Worm (Caenorhabditis elegans): ENCODE data around the gene Y62H9A.16.

Gene Y62H9A.16

ce11 chrX:11898040-11898439 is 20.1 kb upstream of the Y62H9A.16 start, which contains the start of gene Y62H9A.9:
TSS of gene Y62H9A.9 (minus strand) at chrX:11898140.
- no peak for TF ChIP-seq fos-1 (tag; optimal IDR thresholded peaks at IDR 0.05)
- no peak for TF ChIP-seq tbx-2 (tag; optimal IDR thresholded peaks at IDR 0.05)
- TF ChIP-seq nhr-25 (tag; optimal IDR thresholded peaks at IDR 0.05) = no peak
- no peak for TF ChIP-seq ceh-9 (tag; optimal IDR thresholded peaks at IDR 0.05)
- TF ChIP-seq fkh-10 (GFP tag; optimal IDR thresholded peaks at IDR 0.05) = no peak
- no peak for TF ChIP-seq lsy-12 (tag; optimal IDR thresholded peaks at IDR 0.05)
- no peak for TF ChIP-seq sea-2 (GFP tag; optimal IDR thresholded peaks at IDR 0.05)
- TF ChIP-seq ceh-82 (tag; optimal IDR thresholded peaks at IDR 0.05) = no peak
- TF ChIP-seq ceh-16 (tag; optimal IDR thresholded peaks at IDR 0.05) = no peak
- no peak for TF ChIP-seq nhr-67 (tag; optimal IDR thresholded peaks at IDR 0.05)
- no peak for TF ChIP-seq ama-1 (optimal IDR thresholded peaks at IDR 0.05)
- TF ChIP-seq unc-39 (tag; optimal IDR thresholded peaks at IDR 0.05) = no peak

DNA sequence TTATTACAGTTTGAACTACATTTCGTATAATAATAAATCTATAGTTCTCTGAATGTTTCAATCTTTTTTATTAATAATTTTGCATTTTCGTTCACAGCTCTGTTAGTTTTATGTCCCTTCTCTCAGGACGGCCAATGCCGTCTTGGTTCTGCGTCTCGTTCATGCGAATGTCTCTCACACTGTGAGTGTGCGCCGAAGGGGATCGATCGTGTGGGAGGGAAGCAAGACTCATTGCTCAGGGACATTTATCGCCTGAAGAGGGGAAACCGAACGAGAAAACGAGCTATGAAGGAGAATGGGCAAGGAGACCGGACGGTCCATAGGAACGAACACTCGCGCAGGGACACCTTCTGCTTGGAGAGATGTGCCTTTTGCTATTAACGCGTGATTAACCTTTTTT is 19.1 kb upstream of the Y62H9A.16 start:
- no peak for TF ChIP-seq fkh-10 (GFP tag; optimal IDR thresholded peaks at IDR 0.05)
- peak; percentile 54 for TF ChIP-seq lin-39 (tag; optimal IDR thresholded peaks at IDR 0.05)
- peak; percentile 72 for TF ChIP-seq ceh-28 (tag; optimal IDR thresholded peaks at IDR 0.05)

DNA sequence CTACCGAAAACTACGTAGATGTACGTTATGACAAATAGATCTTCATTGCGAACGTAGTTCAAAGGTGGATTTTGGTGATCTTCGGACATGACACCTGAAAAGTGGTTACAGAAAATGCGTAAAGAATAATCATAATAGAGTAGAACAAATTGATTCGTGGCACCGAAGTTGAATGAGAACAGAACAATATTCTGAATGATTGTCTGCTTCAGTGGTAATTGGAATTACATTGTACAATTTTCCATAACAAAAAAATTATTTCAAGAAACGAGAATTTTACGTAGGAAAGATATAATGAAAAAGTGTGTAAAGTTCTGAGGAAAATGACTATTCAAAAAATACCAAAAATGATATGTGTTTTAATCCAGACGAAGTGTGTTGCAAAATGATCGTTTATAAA is 15.4 kb upstream of the Y62H9A.16 start, which contains the start of gene Y62H9A.10:
Gene Y62H9A.10, minus strand, starts transcription at position 101 of the 400 bp plus-strand sequence.
- TF ChIP-seq nhr-23 (tag; optimal IDR thresholded peaks at IDR 0.05) (no peak), ZK546.5 (tag; optimal IDR thresholded peaks at IDR 0.05) (no peak), nhr-67 (tag; optimal IDR thresholded peaks at IDR 0.05) (no peak)

DNA sequence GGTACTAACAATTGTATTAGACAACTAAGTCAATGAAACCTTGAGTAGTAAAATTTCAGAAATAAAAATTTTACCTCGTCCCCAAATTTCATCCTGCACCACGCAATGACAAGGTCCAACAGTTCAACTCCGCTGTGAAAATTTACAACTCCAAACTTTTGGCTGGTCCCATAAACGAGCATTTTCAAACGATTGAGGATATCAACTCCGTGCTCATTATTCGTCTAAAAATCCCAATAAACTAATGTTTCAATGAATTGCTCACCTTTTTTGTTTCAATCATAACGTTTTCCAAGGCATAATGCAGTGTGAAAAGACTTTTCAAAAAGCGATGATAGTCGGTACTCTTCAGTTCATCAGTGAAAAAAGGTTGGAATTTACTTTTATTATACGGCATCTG is 11.5 kb upstream of the Y62H9A.16 start:
- TF ChIP-seq elt-2 (tag; optimal IDR thresholded peaks at IDR 0.05) (no peak), nhr-77 (tag; optimal IDR thresholded peaks at IDR 0.05) (no peak)

DNA sequence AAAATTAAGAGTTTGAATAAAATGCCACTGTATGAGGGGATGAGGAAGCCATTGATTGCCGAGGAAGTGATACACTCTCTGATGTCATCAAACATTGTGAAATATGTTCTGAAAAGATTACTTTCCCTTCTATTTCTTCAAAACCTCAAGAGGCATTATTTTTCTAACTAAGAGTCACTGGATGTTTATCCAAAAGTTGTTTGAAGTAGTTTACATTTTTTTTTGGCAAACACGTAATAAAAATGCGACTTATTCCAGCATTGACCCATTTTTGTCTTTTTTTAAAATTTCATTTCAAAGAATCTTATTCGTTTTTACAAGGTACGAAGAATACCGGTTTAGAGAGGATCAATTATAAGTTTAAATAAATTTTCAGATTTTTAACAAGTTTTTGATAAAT is 10.8 kb upstream of the Y62H9A.16 start, which contains the start of gene Y62H9A.11:
Gene Y62H9A.11, minus strand, starts transcription at position 101 of the 400 bp plus-strand sequence.
- TF ChIP-seq ceh-28 (tag; optimal IDR thresholded peaks at IDR 0.05) = no peak
- TF ChIP-seq skn-1 (tag; optimal IDR thresholded peaks at IDR 0.05) = no peak

DNA sequence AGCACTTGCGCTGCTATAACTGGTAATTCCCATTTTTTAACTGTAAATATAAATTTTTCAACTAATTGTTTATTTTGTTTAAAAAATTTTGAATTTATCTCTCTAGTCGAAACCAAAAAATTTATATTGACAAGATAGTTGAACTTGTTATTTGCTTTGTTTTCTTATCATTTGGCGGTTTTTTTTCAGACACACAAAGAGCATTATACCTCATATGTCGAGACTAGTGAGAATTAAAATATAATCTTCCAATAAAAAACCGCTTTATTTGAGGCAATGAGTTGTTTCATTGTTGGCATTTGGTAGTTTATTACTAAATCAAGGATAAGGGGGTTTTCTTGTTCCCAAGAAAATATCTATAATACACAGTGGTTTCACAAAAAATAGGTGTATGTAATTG is 9.9 kb upstream of the Y62H9A.16 start:
- TF ChIP-seq ama-1 (optimal IDR thresholded peaks at IDR 0.05) (no peak), elt-2 (tag; optimal IDR thresholded peaks at IDR 0.05) (peak; percentile 56), elt-3 (tag; optimal IDR thresholded peaks at IDR 0.05) (no peak), daf-12 (tag; optimal IDR thresholded peaks at IDR 0.05) (no peak), ztf-4 (tag; optimal IDR thresholded peaks at IDR 0.05) (no peak), nhr-43 (tag; optimal IDR thresholded peaks at IDR 0.05; ENCODE audit: poor library complexity, severe bottlenecking) (no peak), pha-4 (tag; optimal IDR thresholded peaks at IDR 0.05) (peak; percentile 41)

- TF ChIP-seq skn-1 (tag; optimal IDR thresholded peaks at IDR 0.05) (peak; percentile 7), pha-4 (tag; optimal IDR thresholded peaks at IDR 0.05) (peak; percentile 37), pqm-1 (tag; optimal IDR thresholded peaks at IDR 0.05) (peak; percentile 80), zag-1 (tag; optimal IDR thresholded peaks at IDR 0.05) (no peak), elt-2 (tag; optimal IDR thresholded peaks at IDR 0.05) (peak; percentile 89)
These were observed 8.9 kb upstream of the Y62H9A.16 start for ce11 chrX:11909168-11909567.

DNA sequence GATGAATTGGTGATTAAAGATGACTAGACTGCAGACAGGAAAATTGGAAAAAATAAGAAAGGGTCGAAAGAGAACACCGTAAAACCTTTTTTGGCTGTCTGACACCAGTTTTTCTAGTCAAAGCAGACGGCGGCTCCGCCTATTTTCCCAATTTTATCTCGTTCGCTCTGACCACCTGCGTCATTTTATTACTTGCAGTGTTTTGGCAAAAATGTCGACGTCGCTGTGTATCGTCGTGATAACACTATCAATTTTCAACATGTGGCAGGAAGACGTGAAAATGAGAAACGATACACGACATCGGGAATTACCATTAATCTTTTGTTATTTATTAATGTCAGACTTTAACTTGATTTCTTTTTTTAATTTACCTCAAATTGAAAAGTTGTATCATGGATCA is 8.0 kb upstream of the Y62H9A.16 start, which contains the start of gene Y62H9A.15:
Gene Y62H9A.15, minus strand, starts transcription at position 100 of the 400 bp plus-strand sequence.
- TF ChIP-seq elt-2 (tag; optimal IDR thresholded peaks at IDR 0.05) (peak; percentile 73), nhr-28 (tag; optimal IDR thresholded peaks at IDR 0.05) (no peak)

DNA sequence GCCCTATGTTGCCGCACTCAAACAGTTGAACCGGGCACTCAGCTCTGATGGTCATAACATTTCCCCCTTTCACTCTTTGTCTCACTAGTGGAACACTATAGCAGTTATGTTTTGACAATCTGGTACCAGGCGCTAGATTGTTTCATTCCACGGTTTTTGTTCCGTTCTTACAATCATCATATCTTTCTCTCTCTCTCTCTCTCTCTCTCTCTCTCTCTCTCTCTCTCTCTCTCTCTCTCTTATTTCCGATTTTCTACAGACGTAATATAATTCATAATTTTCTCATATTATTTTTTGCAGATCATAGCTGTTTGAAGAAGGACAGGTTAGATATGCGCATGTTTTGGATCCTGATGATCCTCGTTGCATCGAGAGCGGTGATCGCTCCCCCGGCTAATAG is 4.3 kb upstream of the Y62H9A.16 start, which contains the start of gene Y62H9A.12:
Gene Y62H9A.12, plus strand, starts transcription at position 301 of the 400 bp plus-strand sequence.
- TF ChIP-seq nhr-23 (tag; optimal IDR thresholded peaks at IDR 0.05) (no peak), mdl-1 (tag; optimal IDR thresholded peaks at IDR 0.05) (no peak), nhr-237 (tag; optimal IDR thresholded peaks at IDR 0.05) (no peak), pqm-1 (tag; optimal IDR thresholded peaks at IDR 0.05) (no peak), pha-4 (tag; optimal IDR thresholded peaks at IDR 0.05) (no peak), ceh-9 (tag; optimal IDR thresholded peaks at IDR 0.05) (no peak), ceh-28 (tag; optimal IDR thresholded peaks at IDR 0.05) (no peak), elt-3 (tag; optimal IDR thresholded peaks at IDR 0.05) (no peak), R02D3.7 (tag; optimal IDR thresholded peaks at IDR 0.05) (no peak), nfya-1 (tag; optimal IDR thresholded peaks at IDR 0.05; ENCODE audit: insufficient read depth) (no peak), ceh-16 (tag; optimal IDR thresholded peaks at IDR 0.05) (no peak), tbx-2 (tag; optimal IDR thresholded peaks at IDR 0.05) (no peak), sea-2 (GFP tag; optimal IDR thresholded peaks at IDR 0.05) (no peak), ZK546.5 (tag; optimal IDR thresholded peaks at IDR 0.05) (no peak), nhr-43 (tag; optimal IDR thresholded peaks at IDR 0.05; ENCODE audit: poor library complexity, severe bottlenecking) (no peak), unc-62 (GFP tag; optimal IDR thresholded peaks at IDR 0.05) (no peak), mml-1 (tag; optimal IDR thresholded peaks at IDR 0.05) (no peak)

Measured in whole organism, L3 larva.